Fruit fly (Drosophila melanogaster) whole organism, embryonic: ENCODE data around the gene ato.

Source experiments
- ATbp ChIP-seq: fragments of 200-800 bp; sonication (Bioruptor generic); optimal IDR thresholded peaks from 2 replicates; lab custom pipeline; 2017; ENCODE audit warnings: missing biosample characterization, mild to moderate bottlenecking, missing genetic modification characterization, missing genetic modification reagents
- Awh ChIP-seq: fragments of 200-800 bp; sonication (Bioruptor generic); IDR thresholded peaks from 2 replicates; pipeline ENCODE4, ENCODE4 v1.3.6; 2022; ENCODE audit warnings: missing biosample characterization, missing genetic modification characterization
- CG10274 ChIP-seq: fragments of 200-800 bp; sonication (Bioruptor generic); optimal IDR thresholded peaks from 3 replicates; lab custom pipeline; 2017; ENCODE audit warnings: missing biosample characterization, mild to moderate bottlenecking, missing genetic modification characterization
- CG10565 ChIP-seq: fragments of 200-800 bp; sonication (Bioruptor generic); optimal IDR thresholded peaks from 3 replicates; lab custom pipeline; 2016; ENCODE audit warnings: missing biosample characterization, mild to moderate bottlenecking, missing genetic modification characterization
- CG11093 ChIP-seq: fragments of 200-800 bp; sonication (Bioruptor generic); IDR thresholded peaks from 3 replicates; pipeline ENCODE4 v1.3.6; 2022; ENCODE audit warnings: missing biosample characterization, missing genetic modification characterization
- CG12236 ChIP-seq: fragments of 200-800 bp; sonication (Bioruptor generic); optimal IDR thresholded peaks from 2 replicates; lab custom pipeline; 2016; ENCODE audit warnings: missing biosample characterization, missing genetic modification characterization
- CG14050 ChIP-seq: fragments of 200-800 bp; sonication (Bioruptor generic); IDR thresholded peaks from 3 replicates; pipeline ENCODE4 v1.3.6; 2022; ENCODE audit warnings: missing biosample characterization, missing genetic modification characterization
- CG14860 ChIP-seq: fragments of 200-800 bp; sonication (Bioruptor generic); IDR thresholded peaks from 3 replicates; pipeline ENCODE4 v1.3.6; 2022; ENCODE audit warnings: missing biosample characterization, missing genetic modification characterization; ENCODE audit not compliant: partially characterized antibody
- CG16815 ChIP-seq: fragments of 200-800 bp; sonication (Bioruptor generic); optimal IDR thresholded peaks from 3 replicates; lab custom pipeline; 2017; ENCODE audit warnings: missing biosample characterization, mild to moderate bottlenecking, missing genetic modification characterization
- CG1792 ChIP-seq: fragments of 200-800 bp; sonication (Bioruptor generic); optimal IDR thresholded peaks from 2 replicates; lab custom pipeline; 2016; ENCODE audit warnings: missing biosample characterization, missing genetic modification characterization
- CG18764 ChIP-seq: fragments of 200-800 bp; sonication (Bioruptor generic); optimal IDR thresholded peaks from 3 replicates; lab custom pipeline; 2016; ENCODE audit warnings: missing biosample characterization, missing genetic modification characterization
- CG2875 ChIP-seq: fragments of 200-800 bp; sonication (Bioruptor generic); optimal IDR thresholded peaks from 2 replicates; lab custom pipeline; 2017; ENCODE audit warnings: missing biosample characterization, mild to moderate bottlenecking, missing genetic modification characterization, missing genetic modification reagents
- CG30020 ChIP-seq: fragments of 200-800 bp; optimal IDR thresholded peaks from 2 replicates; lab custom pipeline; 2019; ENCODE audit warnings: missing biosample characterization, mild to moderate bottlenecking, missing genetic modification characterization, moderate library complexity
- CG42726 ChIP-seq: fragments of 200-800 bp; sonication (Bioruptor generic); IDR thresholded peaks from 2 replicates; pipeline ENCODE4 v1.3.6; 2022; ENCODE audit warnings: missing biosample characterization, missing genetic modification characterization; ENCODE audit not compliant: partially characterized antibody
- CG4820 ChIP-seq: fragments of 200-800 bp; sonication (Bioruptor generic); optimal IDR thresholded peaks from 3 replicates; lab custom pipeline; 2016; ENCODE audit warnings: missing biosample characterization, missing genetic modification characterization
- CG6272 ChIP-seq: fragments of 200-800 bp; sonication (Bioruptor generic); IDR thresholded peaks from 2 replicates; pipeline ENCODE4 v1.3.6; 2022; ENCODE audit warnings: missing biosample characterization, missing genetic modification characterization
- CG6689 ChIP-seq: fragments of 200-800 bp; sonication (Bioruptor generic); IDR thresholded peaks from 2 replicates; pipeline ENCODE4 v1.3.6; 2022; ENCODE audit warnings: missing biosample characterization, missing genetic modification characterization
- CG7928 ChIP-seq: fragments of 200-800 bp; sonication (Bioruptor generic); optimal IDR thresholded peaks from 2 replicates; lab custom pipeline; 2017; ENCODE audit warnings: missing biosample characterization, mild to moderate bottlenecking, missing genetic modification characterization
- Camta ChIP-seq: fragments of 200-800 bp; sonication (Bioruptor generic); optimal IDR thresholded peaks from 2 replicates; lab custom pipeline; 2016; ENCODE audit warnings: missing biosample characterization, missing genetic modification characterization
- Eip74EF ChIP-seq, 2 experiments: fragments of 200-800 bp in 1 of 2; fragments of >200 bp in 1 of 2; sonication (Bioruptor generic) in 1 of 2; optimal IDR thresholded peaks; 2 replicates each; lab custom pipeline; 2017 to 2019; ENCODE audit warnings: missing biosample characterization in 2 of 2, missing genetic modification characterization in 2 of 2, mild to moderate bottlenecking in 1 of 2, moderate library complexity in 1 of 2
- HLH3B ChIP-seq: fragments of 200-800 bp; sonication (Bioruptor generic); IDR thresholded peaks from 2 replicates; pipeline ENCODE4 v1.3.6; 2022; ENCODE audit warnings: missing biosample characterization, missing genetic modification characterization
- HmgD ChIP-seq: fragments of 200-800 bp; sonication (Bioruptor generic); optimal IDR thresholded peaks from 3 replicates; lab custom pipeline; 2016; ENCODE audit warnings: missing biosample characterization, missing genetic modification characterization
- Hr3 ChIP-seq: fragments of 200-800 bp; sonication (Bioruptor generic); optimal IDR thresholded peaks from 3 replicates; lab custom pipeline; 2016; ENCODE audit warnings: missing biosample characterization, missing genetic modification characterization
- MESR4 ChIP-seq: fragments of 200-800 bp; sonication (Bioruptor generic); optimal IDR thresholded peaks from 2 replicates; lab custom pipeline; 2018; ENCODE audit warnings: missing biosample characterization, mild to moderate bottlenecking, missing genetic modification characterization, moderate library complexity
- MTF-1 ChIP-seq: fragments of 200-800 bp; sonication (Bioruptor generic); optimal IDR thresholded peaks from 2 replicates; lab custom pipeline; 2018; ENCODE audit warnings: missing biosample characterization, mild to moderate bottlenecking, missing genetic modification characterization, borderline replicate concordance
- Oli ChIP-seq: fragments of 200-800 bp; sonication (Bioruptor generic); optimal IDR thresholded peaks from 2 replicates; lab custom pipeline; 2018; ENCODE audit warnings: missing biosample characterization, mild to moderate bottlenecking, missing genetic modification characterization, moderate library complexity
- Six4 ChIP-seq: fragments of 200-800 bp; sonication (Bioruptor generic); optimal IDR thresholded peaks from 2 replicates; lab custom pipeline; 2016; ENCODE audit warnings: missing biosample characterization, missing genetic modification characterization
- Sox102F ChIP-seq: fragments of 200-800 bp; sonication (Bioruptor generic); optimal IDR thresholded peaks from 2 replicates; lab custom pipeline; 2018; ENCODE audit warnings: missing biosample characterization, mild to moderate bottlenecking, missing genetic modification characterization, moderate library complexity
- ara ChIP-seq: fragments of 200-800 bp; sonication (Bioruptor generic); IDR thresholded peaks from 2 replicates; pipeline ENCODE4 v1.3.6; 2022; ENCODE audit warnings: missing biosample characterization, missing genetic modification characterization
- ase ChIP-seq: fragments of 200-800 bp; sonication (Bioruptor generic); IDR thresholded peaks from 3 replicates; pipeline ENCODE4 v1.3.6; 2022; ENCODE audit warnings: missing biosample characterization, missing genetic modification characterization
- ato ChIP-seq: fragments of 200-800 bp; sonication (Bioruptor generic); IDR thresholded peaks from 2 replicates; pipeline ENCODE4 v1.3.6; 2022; ENCODE audit warnings: missing biosample characterization, missing genetic modification characterization; ENCODE audit not compliant: partially characterized antibody
- cad ChIP-seq: fragments of >200 bp; optimal IDR thresholded peaks from 2 replicates; lab custom pipeline; 2017; ENCODE audit warnings: missing biosample characterization, missing genetic modification characterization
- dm ChIP-seq: fragments of 200-800 bp; sonication (Bioruptor generic); optimal IDR thresholded peaks from 3 replicates; lab custom pipeline; 2016; ENCODE audit warnings: missing biosample characterization, missing genetic modification characterization
- dpn ChIP-seq, 2 experiments: fragments of 200-800 bp; sonication (Bioruptor generic); optimal IDR thresholded peaks; 3 replicates each; lab custom pipeline; 2016; ENCODE audit warnings: missing biosample characterization in 2 of 2, missing genetic modification characterization in 2 of 2
- fd102C ChIP-seq: fragments of 200-800 bp; sonication (Bioruptor generic); optimal IDR thresholded peaks from 2 replicates; lab custom pipeline; 2018; ENCODE audit warnings: missing biosample characterization, mild to moderate bottlenecking, missing genetic modification characterization, moderate library complexity
- gce ChIP-seq: fragments of 200-800 bp; sonication (Bioruptor generic); IDR thresholded peaks from 3 replicates; pipeline ENCODE4 v1.3.6; 2022; ENCODE audit warnings: missing biosample characterization, missing genetic modification characterization
- gsb ChIP-seq: fragments of 200-800 bp; sonication (Bioruptor generic); IDR thresholded peaks from 2 replicates; pipeline ENCODE4 v1.3.6; 2022; ENCODE audit warnings: missing biosample characterization, missing genetic modification characterization
- lbe ChIP-seq: fragments of 200-800 bp; sonication (Bioruptor generic); optimal IDR thresholded peaks from 2 replicates; lab custom pipeline; 2016; ENCODE audit warnings: missing biosample characterization, mild to moderate bottlenecking, missing genetic modification characterization
- nerfin-2 ChIP-seq: fragments of 200-800 bp; sonication (Bioruptor generic); IDR thresholded peaks from 2 replicates; pipeline ENCODE4 v1.3.6; 2022; ENCODE audit warnings: missing biosample characterization, missing genetic modification characterization; ENCODE audit not compliant: partially characterized antibody
- pan ChIP-seq, 4 experiments: fragments of >200 bp in 3 of 4; fragments of 200-800 bp in 1 of 4; sonication (Bioruptor generic) in 1 of 4; optimal IDR thresholded peaks in 3 of 4; IDR thresholded peaks in 1 of 4; 2 replicates each; pipeline versions ENCODE4 v1.3.6 to Lab custom; 2017 to 2022; ENCODE audit warnings: missing biosample characterization in 2 of 4, missing genetic modification characterization in 2 of 4, mixed read lengths in 1 of 4
- pum ChIP-seq: fragments of 200-800 bp; sonication (Bioruptor generic); optimal IDR thresholded peaks from 2 replicates; lab custom pipeline; 2016; ENCODE audit warnings: missing biosample characterization, missing genetic modification characterization
- row ChIP-seq: fragments of 200-800 bp; sonication (Bioruptor generic); IDR thresholded peaks from 3 replicates; pipeline ENCODE4 v1.3.6; 2022; ENCODE audit warnings: missing biosample characterization, missing genetic modification characterization
- sim ChIP-seq: fragments of 200-800 bp; sonication (Bioruptor generic); IDR thresholded peaks from 2 replicates; pipeline ENCODE4 v1.3.6; 2022; ENCODE audit warnings: missing biosample characterization, missing genetic modification characterization
- slbo ChIP-seq: fragments of 200-800 bp; sonication (Bioruptor generic); IDR thresholded peaks from 2 replicates; pipeline ENCODE4 v1.3.6; 2022; ENCODE audit warnings: missing biosample characterization, missing genetic modification characterization
- so ChIP-seq: fragments of 200-800 bp; sonication (Bioruptor generic); IDR thresholded peaks from 3 replicates; pipeline ENCODE4 v1.3.6; 2022; ENCODE audit warnings: missing biosample characterization, missing genetic modification characterization
- stc ChIP-seq: fragments of 200-800 bp; sonication (Bioruptor generic); IDR thresholded peaks from 2 replicates; pipeline ENCODE4 v1.3.6; 2022; ENCODE audit warnings: missing biosample characterization, missing genetic modification characterization
- tap ChIP-seq: fragments of 200-800 bp; optimal IDR thresholded peaks from 3 replicates; lab custom pipeline; 2019; ENCODE audit warnings: missing biosample characterization, mild to moderate bottlenecking, missing genetic modification characterization, moderate library complexity
- toy ChIP-seq: fragments of 200-800 bp; sonication (Bioruptor generic); IDR thresholded peaks from 2 replicates; pipeline ENCODE4 v1.3.6; 2022; ENCODE audit warnings: missing biosample characterization, missing genetic modification characterization
- tx ChIP-seq: fragments of 200-800 bp; sonication (Bioruptor generic); optimal IDR thresholded peaks from 2 replicates; lab custom pipeline; 2016; ENCODE audit warnings: missing biosample characterization, missing genetic modification characterization
- usp ChIP-seq: fragments of >200 bp; optimal IDR thresholded peaks from 2 replicates; lab custom pipeline; 2017; ENCODE audit warnings: missing biosample characterization, missing genetic modification characterization
- zen ChIP-seq: fragments of 200-800 bp; sonication (Bioruptor generic); optimal IDR thresholded peaks from 3 replicates; lab custom pipeline; 2018; ENCODE audit warnings: missing biosample characterization, mild to moderate bottlenecking, missing genetic modification characterization, moderate library complexity

ato gene

dm6 chr3R:8233864-8234263 is 44.0 kb upstream of the ato start (continued):
- TF ChIP-seq zen (tag; lab: Kevin White, UChicago) (no peak), CG14860 (GFP tag; lab: Robert Waterston, UW) (no peak), Oli (tag; lab: Kevin White, UChicago) (peak; percentile 16), HLH3B (peak; percentile 21; the same call in 1 of the 2 replicates), CG6272 (GFP tag; lab: Robert Waterston, UW) (no peak), tap (tag; lab: Kevin White, UChicago) (no peak), row (GFP tag; lab: Robert Waterston, UW) (peak; percentile 69; the same call in 2 of the 3 replicates), fd102C (no peak), CG11093 (GFP tag; lab: Robert Waterston, UW) (no peak), Awh (GFP tag; lab: Robert Waterston, UW) (no peak), CG7928 (no peak), so (no peak), CG1792 (GFP tag; lab: Kevin White, UChicago) (no peak), gce (GFP tag; lab: Robert Waterston, UW) (0 out of 3 replicates have a peak, but pooled peaks have one; percentile 25), MESR4 (peak; percentile 35), ATbp (GFP tag; lab: Kevin White, UChicago) (peak; percentile 14), Six4 (no peak), CG6689 (GFP tag; lab: Robert Waterston, UW) (no peak), HmgD (GFP tag; lab: Kevin White, UChicago) (no peak), CG2875 (GFP tag; lab: Kevin White, UChicago) (peak; percentile 17), Sox102F (peak; percentile 64), Hr3 (peak; percentile 7), CG4820 (GFP tag; lab: Kevin White, UChicago) (no peak), CG10565 (GFP tag; lab: Kevin White, UChicago) (no peak), pum (GFP tag; lab: Kevin White, UChicago) (no peak), dm (GFP tag; lab: Kevin White, UChicago) (no peak), CG14050 (GFP tag; lab: Robert Waterston, UW) (peak; percentile 37; the same call in 1 of the 3 replicates), CG12236 (no peak), Eip74EF (GFP tag; optimal IDR thresholded peaks at IDR 0.05; lab: Kevin White, UChicago) (no peak), MTF-1 (no peak), slbo (GFP tag; lab: Robert Waterston, UW) (no peak; the same call in 1 of the 2 replicates), Camta (GFP tag; lab: Kevin White, UChicago) (no peak), nerfin-2 (GFP tag; lab: Robert Waterston, UW) (no peak), CG18764 (GFP tag; lab: Kevin White, UChicago) (no peak), cad (GFP tag; lab: Kevin White, UChicago) (no peak), lbe (GFP tag; lab: Kevin White, UChicago) (no peak), ato (GFP tag; lab: Robert Waterston, UW) (peak; percentile 21; the same call in 1 of the 2 replicates), ara (GFP tag; lab: Robert Waterston, UW) (0 out of 2 replicates have a peak, but pooled peaks have one; percentile 4), toy (GFP tag; lab: Robert Waterston, UW) (no peak), usp (GFP tag; lab: Kevin White, UChicago) (no peak), CG42726 (GFP tag; lab: Robert Waterston, UW) (no peak), pan (optimal IDR thresholded peaks at IDR 0.05; lab: Kevin White, UChicago) (peak in 1 of 2 experiments; percentile 61), pan (GFP tag; optimal IDR thresholded peaks at IDR 0.05 in 1 of 2, IDR thresholded peaks at IDR 0.05 in 1 of 2) (no peak), dpn (GFP tag; optimal IDR thresholded peaks at IDR 0.05; lab: Kevin White, UChicago) (peak in 1 of 2 experiments; percentile 16), CG30020 (tag; lab: Kevin White, UChicago) (no peak), CG16815 (GFP tag; lab: Kevin White, UChicago) (no peak), ase (GFP tag; lab: Robert Waterston, UW) (no peak), CG10274 (GFP tag; lab: Kevin White, UChicago) (no peak), gsb (GFP tag; lab: Robert Waterston, UW) (no peak), sim (no peak), tx (GFP tag; lab: Kevin White, UChicago) (no peak), stc (0 out of 2 replicates have a peak, but pooled peaks have one; percentile 30)
